Worm (Caenorhabditis elegans) whole organism, L4/young adult: ENCODE results near the gene C52B9.4.

Experiments
- W03F9.2 ChIP-seq: fragments of 150-350 bp; optimal IDR thresholded peaks from 2 replicates; lab custom pipeline; 2014; ENCODE audit warnings: missing biosample characterization, missing genetic modification characterization
- dao-5 ChIP-seq: sonication (generic microtip); optimal IDR thresholded peaks from 2 replicates; lab custom pipeline; 2016; ENCODE audit warnings: missing genotype, missing genetic modification characterization, moderate library complexity, missing compliant biosample characterization
- him-1 ChIP-seq: sonication (generic microtip); optimal IDR thresholded peaks from 2 replicates; lab custom pipeline; 2016; ENCODE audit warnings: missing genotype, missing genetic modification reagents, missing genetic modification characterization, missing compliant biosample characterization

The C52B9.4 gene

DNA sequence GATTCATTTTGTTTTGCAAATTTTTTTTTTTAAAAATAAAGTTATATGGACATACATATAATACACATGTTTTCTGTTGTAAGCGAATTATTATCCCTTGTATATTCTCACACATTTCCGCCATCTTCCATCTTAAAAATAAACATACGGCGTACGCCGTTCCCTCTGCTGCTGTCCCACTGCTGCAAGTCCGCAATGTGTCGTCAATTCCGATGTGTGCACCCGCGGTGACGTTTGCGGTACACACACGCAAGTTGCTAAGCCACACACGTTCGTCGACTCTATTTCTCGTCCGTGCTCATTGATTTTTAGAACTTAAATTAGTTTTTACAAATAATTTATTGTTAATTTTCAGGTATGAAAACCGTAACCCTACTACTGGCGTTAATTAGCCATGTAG, at the start of gene C52B9.4:
Gene C52B9.4, plus strand, starts transcription at position 356 of the 400 bp plus-strand sequence.
- no peak for TF ChIP-seq dao-5
- no peak for TF ChIP-seq him-1
- TF ChIP-seq W03F9.2 = peak; percentile 5

DNA sequence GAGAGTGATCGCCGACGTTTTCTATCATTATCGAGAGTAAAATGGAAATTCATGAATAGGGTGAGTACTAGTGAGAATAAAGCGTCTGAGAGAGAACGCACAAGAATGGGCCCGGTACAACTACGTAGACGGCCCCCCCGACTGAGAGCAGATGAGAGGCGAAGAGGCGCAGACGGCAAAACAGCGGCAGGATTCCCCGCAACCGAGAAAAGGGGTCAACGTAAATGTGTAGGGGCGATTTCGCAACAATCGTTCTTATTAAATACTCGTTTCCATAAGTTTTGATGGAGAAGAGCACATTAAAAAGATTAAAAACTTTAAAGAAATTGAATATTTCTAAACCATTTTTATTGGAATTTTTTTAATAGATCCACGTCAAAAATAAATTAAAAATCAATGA, 45.8 kb upstream of the C52B9.4 start:
- TF ChIP-seq W03F9.2 = no peak
- peak; percentile 1 for TF ChIP-seq him-1
- TF ChIP-seq dao-5 = no peak

DNA sequence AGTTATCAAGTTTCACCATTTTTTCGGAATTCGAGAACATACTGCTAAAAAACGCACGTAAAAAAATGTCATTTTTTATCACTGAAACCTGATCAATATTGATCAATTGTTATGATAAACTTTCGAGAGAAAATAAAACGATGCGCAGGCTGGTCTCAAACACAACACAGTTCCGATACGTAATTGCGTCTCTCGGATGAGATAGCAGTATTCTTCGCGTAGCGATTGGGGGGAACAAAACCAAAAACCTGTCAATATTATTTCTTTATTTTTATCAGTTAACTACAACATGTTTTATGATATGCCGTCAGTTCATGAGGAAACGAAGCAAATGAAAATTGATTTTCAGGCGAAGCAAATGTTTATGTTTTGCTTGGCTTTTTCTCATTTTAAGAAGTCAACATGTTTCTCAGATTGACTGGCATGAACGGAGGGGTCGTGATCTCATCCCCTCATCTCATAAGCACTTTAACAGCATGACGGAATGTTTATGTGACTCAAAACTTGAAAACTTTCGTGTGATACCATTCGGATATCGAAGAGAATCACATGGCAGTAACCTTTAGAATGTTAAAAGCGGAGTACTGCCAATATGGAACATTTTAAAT, 44.8 kb upstream of the C52B9.4 start:
- no peak for TF ChIP-seq him-1
- TF ChIP-seq W03F9.2 = no peak
- no peak for TF ChIP-seq dao-5

DNA sequence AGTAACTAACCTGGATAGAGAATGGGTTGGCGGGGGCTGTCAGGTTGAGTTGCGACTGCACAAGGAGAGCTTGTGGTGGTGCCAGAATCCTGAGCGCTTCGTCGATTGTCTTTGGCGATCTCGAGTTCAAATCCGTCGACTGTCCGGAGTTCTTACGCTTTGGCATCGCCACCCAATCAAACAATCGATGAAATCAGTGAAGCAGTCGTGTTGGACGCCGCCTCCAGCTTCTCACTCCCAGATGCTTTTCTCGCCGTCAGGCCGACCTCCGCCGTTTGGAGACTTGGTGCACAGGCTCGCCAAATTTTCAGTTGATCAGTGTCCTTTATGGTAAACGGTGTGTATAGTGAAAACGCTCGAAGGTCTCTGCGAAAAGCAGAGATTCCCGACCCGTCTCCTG, 43.6 kb upstream of the C52B9.4 start, which contains the start of the genes F20B6.10 and hpk-1:
Gene F20B6.10, minus strand, starts transcription at position 303 of the 400 bp plus-strand sequence.
Gene hpk-1, minus strand, starts transcription at position 397 of the 400 bp plus-strand sequence.
- TF ChIP-seq him-1 = no peak
- TF ChIP-seq dao-5 = no peak
- no peak for TF ChIP-seq W03F9.2

DNA sequence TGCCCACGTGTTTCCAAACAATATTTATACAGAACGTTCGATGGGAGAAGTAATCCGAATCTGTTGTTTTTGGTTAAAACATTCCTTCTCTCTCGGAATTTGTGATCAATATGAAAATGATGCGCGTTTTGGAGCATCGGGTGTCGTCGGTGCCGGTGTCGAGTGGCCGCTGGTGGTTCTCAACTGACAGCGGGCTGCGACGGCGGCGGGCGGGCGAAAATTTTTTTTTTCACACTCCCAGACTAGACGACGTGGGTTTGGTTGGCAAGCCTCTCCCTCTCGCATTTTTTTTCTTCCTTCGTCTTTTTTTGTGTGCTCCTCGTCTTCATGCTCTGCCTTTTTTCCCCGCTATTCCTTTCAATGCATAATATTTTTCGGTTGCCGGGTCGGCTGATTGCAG, 42.3 kb upstream of the C52B9.4 start, which contains the start of gene W01H2.2:
Gene W01H2.2, minus strand, starts transcription at position 285 of the 400 bp plus-strand sequence.
- TF ChIP-seq W03F9.2 (no peak), dao-5 (no peak), him-1 (no peak)

DNA sequence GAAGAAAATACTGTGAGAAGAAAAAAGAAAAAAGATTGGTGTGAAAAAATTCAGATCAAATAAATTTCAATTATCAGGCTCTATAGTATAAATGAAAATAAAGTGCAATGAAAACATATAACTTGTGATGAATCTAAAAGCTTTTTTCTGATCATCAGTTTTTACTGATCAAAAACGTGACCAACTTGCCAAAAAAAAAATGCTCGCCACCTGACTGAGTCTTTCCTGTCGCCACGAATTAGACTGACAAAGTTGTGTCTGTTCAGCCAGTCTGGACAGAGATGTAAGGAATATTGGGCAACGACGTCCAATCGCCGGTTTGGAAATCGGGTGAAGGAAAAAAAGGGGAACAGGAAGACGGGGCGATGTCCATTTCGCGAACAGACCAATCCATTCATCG, 41.0 kb upstream of the C52B9.4 start:
- no peak for TF ChIP-seq W03F9.2
- no peak for TF ChIP-seq dao-5
- TF ChIP-seq him-1 = no peak

DNA sequence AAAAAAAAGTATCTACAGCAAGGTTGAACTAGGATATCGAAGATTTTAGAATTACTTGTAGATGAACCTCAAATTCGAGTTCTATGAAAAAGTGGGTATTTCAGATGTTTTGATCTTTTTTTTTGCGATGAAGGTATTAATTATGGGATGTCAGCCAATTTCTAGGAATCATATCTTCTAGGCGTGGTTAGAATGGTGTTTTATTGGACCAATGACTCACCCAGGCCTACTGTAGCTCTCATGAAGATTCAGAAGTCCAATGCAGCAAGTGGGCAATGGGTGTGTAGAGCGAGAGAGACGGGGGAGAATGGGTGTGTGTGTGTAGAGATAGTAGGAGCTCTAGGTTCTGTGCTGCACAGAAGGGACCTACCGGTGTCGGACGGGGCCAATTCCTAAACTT, 38.3 kb upstream of the C52B9.4 start:
- TF ChIP-seq W03F9.2 = no peak
- TF ChIP-seq him-1 = no peak
- TF ChIP-seq dao-5 = no peak

DNA sequence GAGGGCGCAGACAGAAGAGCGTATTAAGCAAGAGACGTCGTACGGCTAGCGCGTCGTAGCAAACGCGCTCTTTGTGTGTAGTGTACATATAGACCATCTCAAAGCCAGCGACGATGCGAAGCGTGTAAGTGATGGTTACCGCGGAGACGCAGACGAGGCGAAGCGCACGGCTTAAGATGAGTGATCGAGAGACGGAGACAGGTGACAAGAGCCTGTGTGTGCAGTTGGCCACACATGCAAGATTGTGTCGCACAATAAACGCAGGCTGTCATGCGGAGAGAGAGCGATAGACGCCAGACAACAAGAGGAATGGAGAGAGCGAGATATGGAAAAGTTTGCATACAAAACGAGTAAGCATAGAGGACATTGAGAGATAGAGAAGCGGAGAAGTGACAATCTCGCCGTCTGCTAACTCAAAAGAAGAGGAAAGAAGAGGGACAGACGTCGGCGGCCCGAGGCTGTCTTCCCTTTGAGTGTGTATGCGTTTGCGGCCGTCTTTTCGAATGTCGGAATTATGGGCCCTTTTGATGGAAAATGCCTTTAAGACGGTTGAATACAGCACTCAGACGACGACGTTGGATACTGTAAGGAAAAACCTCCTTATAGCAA, 37.6 kb upstream of the C52B9.4 start:
- TF ChIP-seq him-1 = peak; percentile 93
- TF ChIP-seq W03F9.2 = no peak
- peak; percentile 65 for TF ChIP-seq dao-5

DNA sequence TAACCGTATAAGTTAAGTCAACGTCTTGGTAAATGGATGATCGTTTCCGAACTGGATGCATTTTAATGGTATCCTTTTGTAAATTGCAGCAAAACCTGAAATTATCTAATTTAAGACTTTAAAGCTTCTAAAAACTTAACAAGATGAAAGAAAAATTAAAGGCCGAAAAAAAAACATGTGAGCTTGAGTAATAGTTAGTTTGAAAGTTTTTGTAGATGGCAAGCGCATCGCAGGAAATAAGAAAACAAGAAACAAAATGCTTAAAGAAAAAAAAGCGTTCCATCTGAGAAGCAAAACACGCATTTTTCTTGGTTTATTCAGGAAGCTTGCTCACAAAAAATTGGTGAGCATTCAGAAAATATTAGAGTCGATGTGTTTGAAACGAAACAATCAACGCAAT, 24.7 kb upstream of the C52B9.4 start, which contains the start of gene rab-37:
Gene rab-37, minus strand, starts transcription at position 101 of the 400 bp plus-strand sequence.
- TF ChIP-seq dao-5 (no peak), him-1 (no peak), W03F9.2 (no peak)

DNA sequence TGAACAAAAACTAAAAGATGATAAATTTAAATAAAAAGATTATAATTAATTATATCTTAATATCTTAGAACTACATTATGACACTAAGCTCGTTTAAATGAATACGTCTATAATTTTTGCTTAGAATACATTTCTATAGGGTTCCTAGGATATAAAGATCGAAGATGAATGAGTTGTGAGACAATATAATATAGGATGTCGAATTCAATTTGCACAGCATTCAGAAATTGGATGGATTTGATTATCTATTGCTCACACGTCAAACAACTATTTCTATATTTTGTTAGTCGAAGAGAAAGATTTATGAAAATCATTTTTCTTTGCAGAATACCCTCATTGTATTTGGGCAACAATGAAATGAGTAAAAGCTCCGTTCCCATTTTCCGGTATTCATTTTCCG, 21.5 kb upstream of the C52B9.4 start:
- TF ChIP-seq W03F9.2 = no peak
- no peak for TF ChIP-seq dao-5
- TF ChIP-seq him-1 = no peak

DNA sequence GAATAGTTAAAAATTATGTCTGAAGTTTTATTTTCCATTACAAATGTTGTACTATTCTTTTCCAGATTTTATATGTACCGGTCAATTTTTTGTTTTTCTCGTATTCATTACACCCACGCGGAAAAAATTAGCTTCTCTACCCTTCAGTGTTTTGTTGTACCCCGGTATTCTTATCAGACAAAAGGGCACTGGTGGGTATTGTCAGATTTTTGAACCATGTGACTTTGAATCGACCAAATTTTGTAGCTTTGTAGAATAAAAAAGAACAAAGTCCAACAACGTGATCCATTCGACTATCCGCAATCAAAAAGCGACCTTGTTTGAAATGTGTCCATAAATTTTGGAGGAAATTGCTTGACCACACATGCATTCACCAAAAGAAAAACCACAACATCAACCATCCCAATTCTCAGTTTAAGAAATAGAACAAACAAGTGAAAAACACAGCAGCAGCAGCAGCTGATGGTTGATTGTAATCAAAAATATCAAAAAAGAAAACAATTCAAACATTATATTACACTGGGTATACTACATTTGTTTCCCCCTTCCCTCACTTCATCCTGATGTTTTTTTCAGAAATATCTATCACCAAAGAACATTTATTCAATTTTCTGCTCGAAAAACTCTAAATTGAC, 15.8 kb upstream of the C52B9.4 start:
- no peak for TF ChIP-seq dao-5
- no peak for TF ChIP-seq him-1
- no peak for TF ChIP-seq W03F9.2

DNA sequence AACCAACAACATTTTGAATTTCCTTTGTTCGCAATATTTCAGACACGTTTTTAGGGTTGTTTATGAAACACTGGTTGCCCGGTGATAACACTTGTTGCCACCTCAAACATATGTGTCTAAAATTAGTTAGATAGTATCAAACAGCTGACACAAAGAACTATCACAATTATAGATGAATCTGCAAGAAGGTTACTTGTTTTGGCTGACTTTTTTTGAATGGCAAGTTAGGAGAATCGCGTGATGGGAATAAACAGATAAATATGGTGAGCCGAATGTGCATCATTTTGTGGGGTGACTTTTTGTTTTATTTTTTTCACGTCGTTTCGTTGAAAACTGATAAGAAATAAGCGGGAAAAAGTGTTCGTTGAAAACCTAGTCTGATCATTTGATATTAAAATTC, 15.3 kb upstream of the C52B9.4 start:
- peak; percentile 3 for TF ChIP-seq W03F9.2
- no peak for TF ChIP-seq dao-5
- no peak for TF ChIP-seq him-1

DNA sequence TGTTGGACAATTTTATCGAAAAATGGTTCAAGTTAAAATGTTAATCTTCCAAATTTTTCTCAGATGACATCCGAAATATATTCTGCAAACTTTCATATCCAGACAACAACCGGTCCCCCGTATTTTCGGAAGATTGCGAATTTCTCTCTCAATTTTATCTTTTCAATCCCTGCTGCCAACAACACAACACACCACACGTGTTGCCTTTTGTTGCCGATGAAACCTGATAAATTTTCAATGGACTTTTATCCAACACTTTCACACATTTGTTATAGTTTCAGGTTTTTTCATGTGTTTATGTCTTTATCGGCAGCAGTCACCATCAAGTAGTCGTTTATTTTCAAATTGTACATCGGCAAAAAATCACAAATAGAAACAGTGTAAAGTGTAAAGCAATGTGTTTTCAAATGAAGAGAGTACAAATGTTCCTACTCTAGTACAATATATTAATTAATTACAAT, 14.2 kb upstream of the C52B9.4 start:
- TF ChIP-seq him-1 (no peak), dao-5 (no peak), W03F9.2 (no peak)

DNA sequence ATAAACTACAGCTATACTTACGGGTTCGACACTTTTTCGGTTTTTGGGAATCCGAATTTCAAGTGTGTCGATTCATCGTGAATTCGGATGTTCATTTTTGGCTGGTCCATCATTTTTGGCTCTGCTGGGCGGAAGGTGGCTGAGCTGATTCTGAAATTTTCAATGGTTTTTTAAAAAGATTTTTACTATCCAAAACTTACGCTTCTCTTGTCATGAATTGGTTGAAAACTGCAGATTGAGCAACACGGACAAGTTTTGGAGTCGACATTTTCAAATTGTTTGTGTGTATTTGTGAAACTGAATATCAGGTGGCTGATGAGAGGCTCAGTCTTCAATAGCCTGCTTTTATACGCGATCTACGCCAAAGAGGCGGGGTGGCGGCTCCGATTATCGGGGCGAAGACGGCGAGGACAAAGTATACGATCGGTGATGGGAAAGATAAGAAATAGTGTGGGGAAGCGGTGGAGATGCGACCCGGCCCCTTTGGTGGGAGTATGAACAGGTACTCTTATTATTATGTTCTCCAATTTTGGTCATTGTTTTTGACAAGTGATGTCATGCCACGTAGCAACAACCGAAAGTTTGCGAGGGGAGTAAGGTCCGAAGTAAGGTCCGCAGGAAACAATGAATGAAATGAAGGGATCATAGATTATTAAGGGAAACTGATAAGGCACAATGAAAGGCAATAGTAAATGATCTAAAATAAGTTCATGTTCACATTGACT, 13.4 kb upstream of the C52B9.4 start, which contains the start of gene F48D6.4:
Gene F48D6.4, minus strand, starts transcription at position 346 of the 725 bp plus-strand sequence.
- no peak for TF ChIP-seq him-1
- peak; percentile 44 for TF ChIP-seq dao-5

DNA sequence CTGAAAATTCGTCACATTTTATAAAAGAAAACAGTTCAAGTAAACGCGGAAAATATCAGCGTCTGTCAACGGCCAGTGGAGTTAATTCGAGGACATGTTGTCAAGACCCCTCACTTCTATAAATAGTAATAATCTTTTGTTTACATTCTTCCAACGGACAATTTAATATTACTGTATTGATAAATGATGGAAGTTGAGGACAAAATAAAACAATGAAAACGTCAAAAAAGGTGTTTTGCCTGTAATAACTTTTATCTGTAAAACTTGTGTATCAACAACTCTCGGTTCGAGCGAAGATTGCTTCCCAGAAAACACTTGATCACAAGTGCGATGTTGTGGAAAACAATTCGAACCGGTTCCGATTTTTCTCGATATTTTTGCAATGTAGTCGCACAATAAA, 12.0 kb upstream of the C52B9.4 start:
- no peak for TF ChIP-seq him-1
- no peak for TF ChIP-seq dao-5
- no peak for TF ChIP-seq W03F9.2
